Fruit fly (Drosophila melanogaster): Measurements from ENCODE around the gene Trpgamma.

DNA sequence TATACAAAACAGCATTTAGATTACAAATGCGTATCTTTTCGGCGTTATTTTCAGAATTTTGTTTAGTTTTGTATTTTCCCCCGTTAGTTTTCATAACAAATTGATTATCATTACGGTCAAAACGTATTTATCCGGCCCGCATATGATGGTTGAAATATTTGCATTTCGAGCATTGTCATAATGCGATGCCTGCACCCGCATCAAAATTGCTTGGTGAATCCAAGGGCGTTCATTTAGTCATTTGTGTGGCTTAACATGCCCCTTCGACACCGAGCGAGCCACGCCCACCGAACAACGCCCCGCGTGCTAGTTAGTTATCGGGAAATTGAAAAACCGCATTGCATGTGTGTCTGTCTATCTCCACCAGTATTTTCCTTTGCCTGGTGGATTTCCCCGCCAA, 60.2 kb downstream of the Trpgamma start:
- TF ChIP-seq CG33017 (tag; optimal IDR thresholded peaks at IDR 0.05) = no peak
- TF ChIP-seq cnc (optimal IDR thresholded peaks at IDR 0.05) = no peak
- TF ChIP-seq Clk (GFP tag; optimal IDR thresholded peaks at IDR 0.05) = no peak
- TF ChIP-seq Crg-1 (GFP tag; optimal IDR thresholded peaks at IDR 0.05) = no peak
- no peak for TF ChIP-seq tj (GFP tag; optimal IDR thresholded peaks at IDR 0.05)
- no peak for TF ChIP-seq pad (GFP tag; optimal IDR thresholded peaks at IDR 0.05)
- TF ChIP-seq CG7101 (tag; optimal IDR thresholded peaks at IDR 0.05) = no peak
- TF ChIP-seq bab1 (GFP tag; optimal IDR thresholded peaks at IDR 0.05) = no peak
- TF ChIP-seq kay (GFP tag; ENCODE audit: borderline replicate concordance) = no peak
- no peak for TF ChIP-seq CG5204 (GFP tag; optimal IDR thresholded peaks at IDR 0.05)
- no peak for TF ChIP-seq Mnt (GFP tag; optimal IDR thresholded peaks at IDR 0.05)
- no peak for TF ChIP-seq CG12768 (GFP tag; optimal IDR thresholded peaks at IDR 0.05)
- TF ChIP-seq Hr96 (GFP tag; optimal IDR thresholded peaks at IDR 0.05) = no peak
